Fruit fly (Drosophila melanogaster): ENCODE results near the gene dnd.

dnd gene

DNA sequence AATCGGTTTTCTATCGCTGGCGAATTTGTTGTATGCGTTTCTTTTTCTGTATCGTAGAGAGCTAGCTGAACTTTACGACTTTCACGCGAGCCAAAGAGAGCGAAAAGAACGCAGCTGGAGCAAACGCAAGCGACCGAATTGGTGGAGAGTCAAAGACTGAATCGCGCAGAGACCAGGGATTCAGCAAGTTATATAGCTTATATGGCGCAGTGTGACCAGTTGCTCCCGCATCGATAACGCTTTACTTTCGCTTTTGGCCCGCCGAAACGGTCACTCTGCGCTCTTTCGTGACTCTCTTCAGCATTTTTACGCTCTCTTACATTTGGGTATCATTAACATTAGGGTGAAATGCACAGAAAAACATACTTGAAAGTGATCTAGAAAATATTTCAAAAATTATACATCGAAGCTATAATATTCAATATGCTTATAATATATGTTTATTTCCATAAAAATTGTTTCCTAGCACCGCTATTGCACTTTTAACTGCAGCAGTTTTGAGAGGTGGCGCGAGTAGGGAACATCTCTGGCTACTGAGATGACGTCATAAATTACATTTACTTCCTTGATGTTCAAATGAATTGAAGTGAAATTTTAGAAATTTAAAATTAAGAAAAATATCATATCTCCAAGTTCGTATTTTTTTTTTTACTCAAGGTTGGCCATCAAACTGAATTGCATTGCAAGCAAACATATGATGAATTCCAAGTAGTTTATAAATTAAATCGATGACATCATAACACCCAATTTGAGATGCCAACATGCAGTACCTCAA is 30.9 kb downstream of the dnd start, which contains the start of gene glec (continued):
- no peak for TF ChIP-seq D (optimal IDR thresholded peaks at IDR 0.05)
- TF ChIP-seq D (GFP tag; optimal IDR thresholded peaks at IDR 0.05), result no peak
- no peak for TF ChIP-seq Taf1 (GFP tag; IDR thresholded peaks at IDR 0.05)
- no peak for TF ChIP-seq emc (GFP tag; optimal IDR thresholded peaks at IDR 0.05)
- TF ChIP-seq Med (GFP tag), result peak; percentile 93
- TF ChIP-seq peb (GFP tag; IDR thresholded peaks at IDR 0.05), result no peak
- no peak for TF ChIP-seq Sry-β (GFP tag; optimal IDR thresholded peaks at IDR 0.05)
- TF ChIP-seq phol (tag; optimal IDR thresholded peaks at IDR 0.05), result peak; percentile 26
- peak; percentile 88 for TF ChIP-seq sens (GFP tag)
- peak in 1 of 3 experiments; percentile 48 for TF ChIP-seq lola (GFP tag; optimal IDR thresholded peaks at IDR 0.05)
- TF ChIP-seq PHDP (tag; optimal IDR thresholded peaks at IDR 0.05), result peak; percentile 16
- TF ChIP-seq CG12236 (GFP tag; optimal IDR thresholded peaks at IDR 0.05), result peak; percentile 11
- no peak for TF ChIP-seq HLH3B (GFP tag; IDR thresholded peaks at IDR 0.05)
- TF ChIP-seq tna (GFP tag; IDR thresholded peaks at IDR 0.05; ENCODE audit: partially characterized antibody), result peak; percentile 48; the same call in 1 of the 2 replicates
- peak; percentile 45; the same call in 1 of the 2 replicates for TF ChIP-seq Adf1 (GFP tag; IDR thresholded peaks at IDR 0.05)
- TF ChIP-seq B-H2 (GFP tag; optimal IDR thresholded peaks at IDR 0.05), result peak; percentile 8
- peak; percentile 99 for TF ChIP-seq CG6689 (GFP tag; IDR thresholded peaks at IDR 0.05)
- peak; percentile 45 for TF ChIP-seq CG17912 (GFP tag; optimal IDR thresholded peaks at IDR 0.05)
- peak; percentile 11 for TF ChIP-seq CG8089 (GFP tag; optimal IDR thresholded peaks at IDR 0.05)
- no peak for TF ChIP-seq CG10209 (GFP tag; optimal IDR thresholded peaks at IDR 0.05)
- peak; percentile 50; the same call in 2 of the 3 replicates for TF ChIP-seq CG11695 (GFP tag; IDR thresholded peaks at IDR 0.05)
- no peak for TF ChIP-seq CG3726 (GFP tag; IDR thresholded peaks at IDR 0.05)
- no peak; the same call in 1 of the 2 replicates for TF ChIP-seq CG7372 (GFP tag; IDR thresholded peaks at IDR 0.05)
- TF ChIP-seq CG13424 (tag; optimal IDR thresholded peaks at IDR 0.05), result peak; percentile 51
- TF ChIP-seq croc (GFP tag; conservative IDR thresholded peaks at IDR 0.05), result no peak
- TF ChIP-seq Abd-B (GFP tag; optimal IDR thresholded peaks at IDR 0.05), result no peak
- peak; percentile 36 for TF ChIP-seq pb (GFP tag; optimal IDR thresholded peaks at IDR 0.05)
- TF ChIP-seq Dp (GFP tag; optimal IDR thresholded peaks at IDR 0.05), result peak; percentile 9
- TF ChIP-seq H15 (GFP tag; IDR thresholded peaks at IDR 0.05), result no peak
- peak; percentile 34; the same call in 1 of the 2 replicates for TF ChIP-seq Rfx (GFP tag; IDR thresholded peaks at IDR 0.05)
- no peak for TF ChIP-seq CG10321 (GFP tag; IDR thresholded peaks at IDR 0.05)
- TF ChIP-seq tio (GFP tag; optimal IDR thresholded peaks at IDR 0.05), result peak; percentile 55
- TF ChIP-seq CG2129 (GFP tag; IDR thresholded peaks at IDR 0.05; ENCODE audit: partially characterized antibody), result no peak
- TF ChIP-seq mirr (GFP tag; optimal IDR thresholded peaks at IDR 0.05), result peak; percentile 72
- peak; percentile 56 for TF ChIP-seq Scr (GFP tag; IDR thresholded peaks at IDR 0.05; ENCODE audit: partially characterized antibody)
- TF ChIP-seq Xbp1 (GFP tag; optimal IDR thresholded peaks at IDR 0.05), result peak; percentile 31
- peak; percentile 43 for TF ChIP-seq Oli (tag; optimal IDR thresholded peaks at IDR 0.05)
- TF ChIP-seq Sin3A (optimal IDR thresholded peaks at IDR 0.05), result no peak
- TF ChIP-seq wor (GFP tag; IDR thresholded peaks at IDR 0.05), result 0 out of 2 replicates have a peak, but pooled peaks have one; percentile 28
- TF ChIP-seq CG10147 (GFP tag; optimal IDR thresholded peaks at IDR 0.05), result no peak
- no peak for TF ChIP-seq da (GFP tag; optimal IDR thresholded peaks at IDR 0.05)
- peak; percentile 31 for TF ChIP-seq lilli (GFP tag; optimal IDR thresholded peaks at IDR 0.05)
- peak; percentile 61; the same call in 1 of the 2 replicates for TF ChIP-seq CG13287 (GFP tag; IDR thresholded peaks at IDR 0.05; ENCODE audit: partially characterized antibody)
- peak; percentile 6 for TF ChIP-seq ATbp (GFP tag; optimal IDR thresholded peaks at IDR 0.05)
- TF ChIP-seq Gsc (GFP tag; IDR thresholded peaks at IDR 0.05), result no peak
- peak; percentile 71; the same call in 2 of the 3 replicates for TF ChIP-seq CG6791 (GFP tag; IDR thresholded peaks at IDR 0.05; ENCODE audit: partially characterized antibody)
- TF ChIP-seq Hr51 (GFP tag; optimal IDR thresholded peaks at IDR 0.05), result peak in 1 of 2 experiments; percentile 58
- no peak for TF ChIP-seq CG18764 (GFP tag; optimal IDR thresholded peaks at IDR 0.05)
- TF ChIP-seq psq (GFP tag; optimal IDR thresholded peaks at IDR 0.05), result peak; percentile 56

All from whole organism, embryonic.